Worm (Caenorhabditis elegans): ENCODE results near the gene lips-1.

DNA sequence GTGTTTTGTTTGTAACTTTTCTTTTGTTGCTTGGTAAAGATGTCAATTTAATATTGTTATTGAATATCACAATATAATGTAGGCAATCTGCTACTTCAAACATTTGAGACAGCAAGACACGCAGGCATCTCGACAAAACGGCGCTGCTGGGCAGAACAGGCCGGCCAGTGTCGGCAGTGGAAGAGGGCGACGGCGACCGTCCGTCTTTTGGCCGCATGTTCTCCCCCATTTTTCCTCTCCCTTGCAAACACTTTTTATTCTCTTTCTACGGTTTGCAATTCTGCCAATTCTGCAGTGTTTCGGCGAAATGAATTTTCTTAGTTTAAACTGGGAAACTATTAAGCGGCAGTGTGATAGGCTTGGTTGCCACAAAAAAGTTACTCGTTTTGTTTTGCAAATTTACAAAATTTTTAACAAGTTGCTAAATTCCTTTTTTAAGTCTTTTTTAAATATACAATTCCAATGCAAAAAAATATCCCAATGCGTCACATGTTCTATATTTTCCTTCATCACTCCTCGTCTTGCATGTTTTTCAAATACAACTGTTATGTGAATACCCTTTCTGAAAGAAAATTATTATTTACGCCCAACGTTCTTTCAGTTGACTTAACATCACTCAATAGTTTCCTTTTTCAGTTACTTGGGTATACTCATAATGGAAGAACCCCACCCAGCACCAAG lies 43.2 kb upstream of the lips-1 start, which contains the start of gene T18D3.6:
- TF ChIP-seq hlh-13 (GFP tag; optimal IDR thresholded peaks at IDR 0.05) (no peak), C08G9.2 (tag; optimal IDR thresholded peaks at IDR 0.05) (no peak), nhr-11 (tag; optimal IDR thresholded peaks at IDR 0.05) (no peak), sox-2 (GFP tag; IDR thresholded peaks at IDR 0.05) (no peak), pqm-1 (tag; optimal IDR thresholded peaks at IDR 0.05) (no peak), mec-3 (tag; optimal IDR thresholded peaks at IDR 0.05; ENCODE audit: borderline replicate concordance) (no peak)

All from whole organism, late embryonic.